Fruit fly (Drosophila melanogaster) whole organism, embryonic: Measurements from ENCODE around the gene CG12347.

Experiments
- CG6272 ChIP-seq: fragments of 200-800 bp; sonication (Bioruptor generic); IDR thresholded peaks from 2 replicates; pipeline ENCODE4 v1.3.6; 2022; ENCODE audit warnings: missing biosample characterization, missing genetic modification characterization
- Dp ChIP-seq: fragments of 200-800 bp; sonication (Bioruptor generic); optimal IDR thresholded peaks from 2 replicates; lab custom pipeline; 2018; ENCODE audit warnings: missing biosample characterization, mild to moderate bottlenecking, missing genetic modification characterization, moderate library complexity
- H15 ChIP-seq: fragments of 200-800 bp; sonication (Bioruptor generic); IDR thresholded peaks from 3 replicates; pipeline ENCODE4 v1.3.6; 2022; ENCODE audit warnings: missing biosample characterization, missing genetic modification characterization
- HLH4C ChIP-seq: fragments of 200-800 bp; sonication (Bioruptor generic); IDR thresholded peaks from 3 replicates; pipeline ENCODE4 v1.3.6; 2022; ENCODE audit warnings: missing biosample characterization, missing genetic modification characterization; ENCODE audit not compliant: partially characterized antibody
- Hr39 ChIP-seq: fragments of >200 bp; optimal IDR thresholded peaks from 2 replicates; lab custom pipeline; 2017
- MESR4 ChIP-seq: fragments of 200-800 bp; sonication (Bioruptor generic); optimal IDR thresholded peaks from 2 replicates; lab custom pipeline; 2018; ENCODE audit warnings: missing biosample characterization, mild to moderate bottlenecking, missing genetic modification characterization, moderate library complexity
- bowl ChIP-seq: fragments of 200-800 bp; sonication (Bioruptor generic); IDR thresholded peaks from 2 replicates; pipeline ENCODE4 v1.3.6; 2022; ENCODE audit warnings: missing biosample characterization, missing genetic modification characterization
- ci ChIP-seq: fragments of 200-800 bp; sonication (Bioruptor generic); IDR thresholded peaks from 3 replicates; pipeline ENCODE4 v1.3.6; 2022; ENCODE audit warnings: missing biosample characterization, missing genetic modification characterization
- fu2 ChIP-seq: fragments of 200-800 bp; sonication (Bioruptor generic); optimal IDR thresholded peaks from 2 replicates; lab custom pipeline; 2016; ENCODE audit warnings: missing biosample characterization, missing genetic modification characterization
- org-1 ChIP-seq: fragments of 200-800 bp; sonication (Bioruptor generic); optimal IDR thresholded peaks from 2 replicates; lab custom pipeline; 2017; ENCODE audit warnings: missing biosample characterization, missing genetic modification characterization
- run ChIP-seq: fragments of 200-800 bp; sonication (Bioruptor generic); optimal IDR thresholded peaks from 3 replicates; lab custom pipeline; 2018; ENCODE audit warnings: missing biosample characterization, mild to moderate bottlenecking, missing genetic modification characterization
- vvl ChIP-seq: fragments of 200-800 bp; sonication (Bioruptor generic); IDR thresholded peaks from 2 replicates; pipeline ENCODE4 v1.3.6; 2022; ENCODE audit warnings: missing biosample characterization, missing genetic modification characterization

- TF ChIP-seq fu2 (no peak), H15 (GFP tag; lab: Robert Waterston, UW) (no peak), vvl (GFP tag; lab: Robert Waterston, UW) (no peak), org-1 (no peak), Dp (no peak), ci (GFP tag; lab: Robert Waterston, UW) (no peak), HLH4C (GFP tag; lab: Robert Waterston, UW) (no peak), bowl (GFP tag; lab: Robert Waterston, UW) (no peak), run (no peak), CG6272 (GFP tag; lab: Robert Waterston, UW) (no peak), MESR4 (GFP tag; lab: Kevin White, UChicago) (no peak), Hr39 (no peak)
Observed at dm6 chr3R:17905148-17905547, 1.1 kb upstream of the CG12347 start.
